Fruit fly (Drosophila melanogaster): ENCODE results near the gene Gnpnat.

The Gnpnat gene

dm6 chr3R:29771645-29772089, 33.6 kb downstream of the Gnpnat start:
- no peak for TF ChIP-seq noc (tag; optimal IDR thresholded peaks at IDR 0.05)

- peak; percentile 34 for TF ChIP-seq noc (tag; optimal IDR thresholded peaks at IDR 0.05)
Measured at dm6 chr3R:29772090-29772794, 34.2 kb downstream of the Gnpnat start.

- TF ChIP-seq noc (tag; optimal IDR thresholded peaks at IDR 0.05) = peak; percentile 39
Measured at dm6 chr3R:29772795-29773331, 34.8 kb downstream of the Gnpnat start.

dm6 chr3R:29773833-29774324, 35.8 kb downstream of the Gnpnat start:
- TF ChIP-seq noc (tag; optimal IDR thresholded peaks at IDR 0.05) = peak; percentile 91

- no peak for TF ChIP-seq noc (tag; optimal IDR thresholded peaks at IDR 0.05)
Measured at dm6 chr3R:29774360-29775193, 36.5 kb downstream of the Gnpnat start.

dm6 chr3R:29775755-29776686, 37.9 kb downstream of the Gnpnat start:
- peak; percentile 14 for TF ChIP-seq noc (tag; optimal IDR thresholded peaks at IDR 0.05)

- no peak for TF ChIP-seq noc (tag; optimal IDR thresholded peaks at IDR 0.05)
Measured at dm6 chr3R:29777213-29777612, 39.1 kb downstream of the Gnpnat start.

dm6 chr3R:29778139-29778984, 40.3 kb downstream of the Gnpnat start:
- no peak for TF ChIP-seq noc (tag; optimal IDR thresholded peaks at IDR 0.05)

dm6 chr3R:29778985-29779298, 40.9 kb downstream of the Gnpnat start:
- peak; percentile 63 for TF ChIP-seq noc (tag; optimal IDR thresholded peaks at IDR 0.05)

dm6 chr3R:29780402-29781029, 42.4 kb downstream of the Gnpnat start, which contains the start of gene fig:
TSS of gene fig (minus strand) at chr3R:29780452.
- no peak for TF ChIP-seq noc (tag; optimal IDR thresholded peaks at IDR 0.05)

- TF ChIP-seq noc (tag; optimal IDR thresholded peaks at IDR 0.05) = no peak
Measured at dm6 chr3R:29781874-29782273, 43.8 kb downstream of the Gnpnat start.

- TF ChIP-seq noc (tag; optimal IDR thresholded peaks at IDR 0.05) = peak; percentile 82
Measured at dm6 chr3R:29782367-29782766, 44.3 kb downstream of the Gnpnat start.

dm6 chr3R:29783210-29783609, 45.1 kb downstream of the Gnpnat start:
- no peak for TF ChIP-seq noc (tag; optimal IDR thresholded peaks at IDR 0.05)

dm6 chr3R:29785242-29785641, 47.2 kb downstream of the Gnpnat start:
- no peak for TF ChIP-seq noc (tag; optimal IDR thresholded peaks at IDR 0.05)

Measured in whole organism, larva.